Worm (Caenorhabditis elegans): ENCODE data around the gene F54H12.7.

DNA sequence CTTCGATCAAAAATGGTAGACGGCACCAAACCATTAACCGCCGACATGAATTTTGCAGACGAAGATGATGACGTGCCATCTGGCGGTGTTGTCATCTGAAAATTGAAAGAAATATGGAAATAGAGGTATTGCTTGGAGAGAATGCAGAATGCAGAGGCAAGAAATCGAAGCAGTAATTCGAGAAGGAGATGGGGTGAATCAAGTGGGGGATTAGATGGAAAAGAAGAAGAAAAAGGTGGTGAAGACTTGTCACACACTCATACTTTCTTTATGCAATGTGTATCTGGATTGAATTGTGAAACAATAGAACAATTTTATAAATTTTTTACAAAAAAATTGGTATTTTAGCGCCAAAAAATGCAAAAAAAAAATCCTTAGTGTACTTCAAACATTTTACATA, 44.3 kb upstream of the F54H12.7 start, which contains the start of gene tag-250:
- TF ChIP-seq tbx-37 (GFP tag; conservative IDR thresholded peaks at IDR 0.05) (no peak), ama-1 (optimal IDR thresholded peaks at IDR 0.05) (no peak), hmg-4 (GFP tag; optimal IDR thresholded peaks at IDR 0.05) (no peak), flt-1 (GFP tag; IDR thresholded peaks at IDR 0.05) (no peak), hnd-1 (tag; optimal IDR thresholded peaks at IDR 0.05) (no peak), ceh-36 (tag; optimal IDR thresholded peaks at IDR 0.05) (no peak)

Measured in whole organism, early embryonic.